Worm (Caenorhabditis elegans) whole organism, L1 larva: ENCODE measurements around the gene srh-24.

Experiments used
- C34B4.2 ChIP-seq: sonication (generic microtip); optimal IDR thresholded peaks from 2 replicates; lab custom pipeline; 2017; ENCODE audit warnings: mild to moderate bottlenecking, missing genetic modification characterization, missing compliant biosample characterization
- alr-1 ChIP-seq: fragments of 200-800 bp; sonication (Bioruptor generic); optimal IDR thresholded peaks from 2 replicates; lab custom pipeline; 2018; ENCODE audit warnings: borderline replicate concordance, mild to moderate bottlenecking, missing genetic modification characterization, missing compliant biosample characterization
- aly-2 ChIP-seq: fragments of 150-350 bp; optimal IDR thresholded peaks from 2 replicates; lab custom pipeline; 2014; ENCODE audit warnings: missing biosample characterization, missing genetic modification characterization
- ama-1 ChIP-seq: fragments of 150-350 bp; optimal IDR thresholded peaks from 2 replicates; lab custom pipeline; 2014
- blmp-1 ChIP-seq: fragments of 150-350 bp; optimal IDR thresholded peaks from 2 replicates; lab custom pipeline; 2014; ENCODE audit warnings: missing biosample characterization, missing genetic modification characterization
- ceh-88 ChIP-seq: fragments of 200-800 bp; sonication (Bioruptor generic); IDR thresholded peaks from 2 replicates; pipeline ENCODE4 v1.3.6; 2022; ENCODE audit warnings: missing genetic modification characterization, missing compliant biosample characterization
- ceh-90 ChIP-seq: sonication (generic microtip); optimal IDR thresholded peaks from 2 replicates; lab custom pipeline; 2016; ENCODE audit warnings: missing genetic modification characterization, missing compliant biosample characterization
- dpl-1 ChIP-seq, 3 experiments: fragments of 150-350 bp in 2 of 3; sonication (generic microtip) in 1 of 3; optimal IDR thresholded peaks; 2 replicates each; lab custom pipeline; 2014 to 2017; ENCODE audit warnings: missing biosample characterization in 3 of 3, missing genetic modification characterization in 3 of 3, missing genetic modification reagents in 3 of 3
- efl-1 ChIP-seq, 4 experiments: fragments of 150-350 bp; optimal IDR thresholded peaks in 3 of 4; peaks in 1 of 4; 1 replicate in 1 of 4; 2 replicates in 3 of 4; lab custom pipeline; 2014; ENCODE audit warnings: missing biosample characterization in 2 of 4, missing genetic modification characterization in 2 of 4, missing genetic modification reagents in 2 of 4
- efl-3 ChIP-seq: fragments of 200-800 bp; sonication (Bioruptor generic); optimal IDR thresholded peaks from 2 replicates; lab custom pipeline; 2018; ENCODE audit warnings: mild to moderate bottlenecking, missing genetic modification characterization, missing compliant biosample characterization
- egl-13 ChIP-seq: sonication (generic microtip); optimal IDR thresholded peaks from 2 replicates; lab custom pipeline; 2016; ENCODE audit warnings: missing genotype, missing genetic modification reagents, missing genetic modification characterization, missing compliant biosample characterization
- elt-2 ChIP-seq: sonication (generic microtip); optimal IDR thresholded peaks from 2 replicates; lab custom pipeline; 2016; ENCODE audit warnings: missing genetic modification characterization, mild to moderate bottlenecking, inconsistent platforms, missing compliant biosample characterization, missing genetic modification reagents
- ets-5 ChIP-seq: fragments of 200-800 bp; sonication (Bioruptor generic); IDR thresholded peaks from 2 replicates; pipeline ENCODE4 v1.3.6; 2022; ENCODE audit warnings: missing genetic modification characterization, missing compliant biosample characterization
- fkh-10 ChIP-seq: sonication (generic microtip); optimal IDR thresholded peaks from 2 replicates; lab custom pipeline; 2017; ENCODE audit warnings: missing biosample characterization, missing genetic modification reagents, missing genetic modification characterization
- fkh-8 ChIP-seq: sonication (generic microtip); optimal IDR thresholded peaks from 2 replicates; lab custom pipeline; 2016; ENCODE audit warnings: mild to moderate bottlenecking, missing genetic modification characterization, missing compliant biosample characterization
- irx-1 ChIP-seq: sonication (generic microtip); optimal IDR thresholded peaks from 2 replicates; lab custom pipeline; 2016; ENCODE audit warnings: missing genetic modification characterization, missing compliant biosample characterization
- lin-13 ChIP-seq: fragments of 150-350 bp; optimal IDR thresholded peaks from 2 replicates; lab custom pipeline; 2014; ENCODE audit warnings: missing biosample characterization, missing genetic modification reagents, missing genetic modification characterization
- lin-14 ChIP-seq: fragments of 200-800 bp; sonication (Bioruptor generic); optimal IDR thresholded peaks from 2 replicates; lab custom pipeline; 2018; ENCODE audit warnings: mild to moderate bottlenecking, missing genetic modification characterization, moderate library complexity, missing compliant biosample characterization
- lin-35 ChIP-seq, 2 experiments: fragments of 150-350 bp; optimal IDR thresholded peaks; 2 replicates each; lab custom pipeline; 2014; ENCODE audit warnings: missing biosample characterization in 2 of 2, missing genetic modification characterization in 2 of 2, missing genetic modification reagents in 2 of 2
- lsy-2 ChIP-seq, 2 experiments: fragments of 150-350 bp; optimal IDR thresholded peaks; 2 replicates each; lab custom pipeline; 2014; ENCODE audit warnings: missing biosample characterization in 2 of 2, missing genetic modification characterization in 2 of 2
- mab-9 ChIP-seq: fragments of 200-800 bp; sonication (Bioruptor generic); IDR thresholded peaks from 2 replicates; pipeline ENCODE4 v1.3.6; 2022; ENCODE audit warnings: missing genetic modification reagents, missing genetic modification characterization, missing compliant biosample characterization
- mdl-1 ChIP-seq, 2 experiments: fragments of 150-350 bp; optimal IDR thresholded peaks; 2 replicates each; lab custom pipeline; 2014 to 2017; ENCODE audit warnings: missing biosample characterization in 2 of 2, missing genetic modification characterization in 2 of 2, inconsistent platforms in 1 of 2
- mep-1 ChIP-seq: fragments of 150-350 bp; optimal IDR thresholded peaks from 2 replicates; lab custom pipeline; 2014; ENCODE audit warnings: missing biosample characterization, missing genetic modification characterization
- nhr-11 ChIP-seq: fragments of 150-350 bp; optimal IDR thresholded peaks from 2 replicates; lab custom pipeline; 2014; ENCODE audit warnings: missing biosample characterization, missing genetic modification characterization
- nhr-20 ChIP-seq: sonication (generic microtip); optimal IDR thresholded peaks from 2 replicates; lab custom pipeline; 2016; ENCODE audit warnings: mild to moderate bottlenecking, missing genetic modification characterization, missing compliant biosample characterization
- nhr-237 ChIP-seq: fragments of 150-350 bp; optimal IDR thresholded peaks from 2 replicates; lab custom pipeline; 2014; ENCODE audit warnings: missing biosample characterization, missing genetic modification characterization
- nhr-28 ChIP-seq: fragments of 150-350 bp; optimal IDR thresholded peaks from 2 replicates; lab custom pipeline; 2014; ENCODE audit warnings: missing biosample characterization, missing genetic modification characterization
- nhr-47 ChIP-seq: sonication (generic microtip); optimal IDR thresholded peaks from 2 replicates; lab custom pipeline; 2016; ENCODE audit warnings: mild to moderate bottlenecking, missing genetic modification characterization, moderate library complexity, missing compliant biosample characterization
- nhr-71 ChIP-seq: sonication (generic microtip); optimal IDR thresholded peaks from 2 replicates; lab custom pipeline; 2016; ENCODE audit warnings: mild to moderate bottlenecking, missing genetic modification characterization, moderate library complexity, missing compliant biosample characterization
- nhr-77 ChIP-seq: fragments of 150-350 bp; optimal IDR thresholded peaks from 2 replicates; lab custom pipeline; 2014; ENCODE audit warnings: missing biosample characterization, missing genetic modification characterization
- nhr-84 ChIP-seq: sonication (generic microtip); optimal IDR thresholded peaks from 2 replicates; lab custom pipeline; 2017; ENCODE audit warnings: missing biosample characterization, missing genetic modification characterization
- nhr-85 ChIP-seq: sonication (generic microtip); peaks from one replicate; lab custom pipeline; 2016; ENCODE audit warnings: missing genetic modification characterization, inconsistent platforms, missing compliant biosample characterization
- nhr-90 ChIP-seq: sonication (generic microtip); optimal IDR thresholded peaks from 2 replicates; lab custom pipeline; 2016; ENCODE audit warnings: mild to moderate bottlenecking, missing genetic modification characterization, missing compliant biosample characterization; ENCODE audit not compliant: poor library complexity
- pag-3 ChIP-seq: sonication (generic microtip); optimal IDR thresholded peaks from 2 replicates; lab custom pipeline; 2017; ENCODE audit warnings: missing genetic modification characterization, mild to moderate bottlenecking, missing compliant biosample characterization, antibody characterized with exemption, borderline replicate concordance; ENCODE audit not compliant: insufficient read depth
- rnt-1 ChIP-seq: sonication (generic microtip); optimal IDR thresholded peaks from 2 replicates; lab custom pipeline; 2016; ENCODE audit warnings: mild to moderate bottlenecking, missing genetic modification characterization, moderate library complexity, missing compliant biosample characterization
- skn-1 ChIP-seq: fragments of 150-350 bp; optimal IDR thresholded peaks from 2 replicates; lab custom pipeline; 2014; ENCODE audit warnings: missing biosample characterization, missing genetic modification characterization
- snu-23 ChIP-seq: sonication (generic microtip); optimal IDR thresholded peaks from 2 replicates; lab custom pipeline; 2016; ENCODE audit warnings: missing genetic modification characterization, missing compliant biosample characterization
- sptf-1 ChIP-seq: fragments of 150-350 bp; optimal IDR thresholded peaks from 2 replicates; lab custom pipeline; 2014; ENCODE audit warnings: missing biosample characterization, missing genetic modification characterization
- tbx-2 ChIP-seq: sonication (generic microtip); optimal IDR thresholded peaks from 2 replicates; lab custom pipeline; 2016; ENCODE audit warnings: missing genetic modification characterization, missing compliant biosample characterization
- tlp-1 ChIP-seq: fragments of 150-350 bp; optimal IDR thresholded peaks from 2 replicates; lab custom pipeline; 2014; ENCODE audit warnings: missing biosample characterization, missing genetic modification characterization
- unc-62 ChIP-seq: fragments of 150-350 bp; optimal IDR thresholded peaks from 2 replicates; lab custom pipeline; 2014; ENCODE audit warnings: missing biosample characterization, missing genetic modification reagents, missing genetic modification characterization
- xbp-1 ChIP-seq: sonication (generic microtip); optimal IDR thresholded peaks from 2 replicates; lab custom pipeline; 2016; ENCODE audit warnings: missing genetic modification characterization, missing compliant biosample characterization

Gene srh-24

DNA sequence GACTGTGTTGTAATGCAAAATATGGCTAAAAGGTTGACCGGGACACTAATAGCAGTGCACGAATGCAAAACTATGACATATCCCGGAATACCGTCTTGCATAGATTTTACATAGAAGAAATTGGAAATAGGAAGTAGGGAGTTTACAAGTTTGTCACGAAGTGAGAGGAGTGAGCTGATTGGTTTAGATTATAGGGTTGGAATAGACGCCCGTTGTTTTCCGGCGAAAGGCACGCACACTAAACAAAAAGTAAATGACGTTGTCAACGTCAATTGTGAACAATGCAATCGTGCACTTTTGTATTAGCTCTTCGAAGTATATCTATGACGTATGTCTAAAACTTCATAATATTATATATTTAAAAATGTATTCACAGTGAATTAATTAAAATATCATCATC lies at the start of gene srh-24:
Gene srh-24 (minus strand): TSS at position 101 of the 400 bp plus-strand sequence.
- TF ChIP-seq tbx-2 (tag; lab: Kevin White, UChicago) = no peak
- no peak for TF ChIP-seq sptf-1 (tag; lab: Kevin White, UChicago)
- no peak for TF ChIP-seq lsy-2 (tag; optimal IDR thresholded peaks at IDR 0.05; lab: Kevin White, UChicago)
- TF ChIP-seq elt-2 (tag; lab: Kevin White, UChicago) = no peak
- no peak for TF ChIP-seq irx-1
- no peak for TF ChIP-seq pag-3
- TF ChIP-seq skn-1 (tag; lab: Kevin White, UChicago) = no peak
- no peak for TF ChIP-seq ceh-88 (GFP tag; lab: Robert Waterston, UW)
- no peak for TF ChIP-seq ceh-90 (tag; lab: Kevin White, UChicago)
- no peak for TF ChIP-seq egl-13 (tag; lab: Kevin White, UChicago)
- TF ChIP-seq unc-62 (GFP tag; lab: Kevin White, UChicago) = no peak
- no peak for TF ChIP-seq efl-3
- no peak for TF ChIP-seq C34B4.2 (tag; lab: Kevin White, UChicago)
- no peak for TF ChIP-seq fkh-8 (tag; lab: Kevin White, UChicago)
- TF ChIP-seq nhr-71 (tag; lab: Kevin White, UChicago) = no peak
- no peak for TF ChIP-seq nhr-237 (tag; lab: Kevin White, UChicago)
- TF ChIP-seq tlp-1 = no peak
- TF ChIP-seq mdl-1 (tag; optimal IDR thresholded peaks at IDR 0.05; lab: Kevin White, UChicago) = no peak
- TF ChIP-seq nhr-85 (tag; lab: Kevin White, UChicago) = no peak

DNA sequence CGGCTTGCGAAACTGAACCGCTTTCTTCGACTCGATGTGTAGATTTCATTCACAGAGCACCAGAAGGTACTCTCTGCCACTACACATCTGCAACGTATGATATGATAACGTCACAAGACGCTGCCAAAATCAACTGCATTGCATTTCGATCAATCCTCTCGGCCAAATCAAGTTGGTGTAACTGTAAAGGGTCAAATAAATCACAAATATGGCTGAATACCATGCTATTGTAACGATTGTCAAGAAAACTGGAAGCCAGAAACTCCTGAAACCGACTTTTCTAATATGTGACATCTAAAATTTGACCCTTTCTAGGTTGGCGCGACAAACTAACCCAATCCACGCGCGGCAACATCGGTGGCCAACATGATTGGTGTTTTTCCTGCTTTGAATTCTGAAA lies 49.2 kb upstream of the srh-24 start:
- TF ChIP-seq fkh-8 (tag; lab: Kevin White, UChicago) (no peak), aly-2 (no peak), nhr-28 (tag; lab: Kevin White, UChicago) (no peak), snu-23 (GFP tag; lab: Kevin White, UChicago) (no peak), egl-13 (tag; lab: Kevin White, UChicago) (no peak), nhr-11 (tag; lab: Kevin White, UChicago) (no peak), alr-1 (tag; lab: Kevin White, UChicago) (peak; percentile 97), elt-2 (tag; lab: Kevin White, UChicago) (no peak), rnt-1 (tag; lab: Kevin White, UChicago) (no peak)

- peak; percentile 30 for TF ChIP-seq snu-23 (GFP tag; lab: Kevin White, UChicago)
- TF ChIP-seq xbp-1 (tag; lab: Kevin White, UChicago) = no peak
- peak in 1 of 2 experiments; percentile 13 for TF ChIP-seq lin-35 (GFP tag; optimal IDR thresholded peaks at IDR 0.05; lab: Kevin White, UChicago)
- no peak for TF ChIP-seq nhr-47 (tag; lab: Kevin White, UChicago)
- TF ChIP-seq nhr-71 (tag; lab: Kevin White, UChicago) = peak; percentile 39
- TF ChIP-seq mab-9 (GFP tag; lab: Robert Waterston, UW) = peak; percentile 36; the same call in 1 of the 2 replicates
- TF ChIP-seq ama-1 (lab: Kevin White, UChicago) = no peak
- peak; percentile 33 for TF ChIP-seq nhr-20 (tag; lab: Kevin White, UChicago)
- no peak for TF ChIP-seq dpl-1 (GFP tag; optimal IDR thresholded peaks at IDR 0.05; lab: Kevin White, UChicago)
- peak; percentile 20 for TF ChIP-seq nhr-90 (tag; lab: Kevin White, UChicago)
- no peak for TF ChIP-seq irx-1
- peak; percentile 17 for TF ChIP-seq lin-13 (GFP tag; lab: Kevin White, UChicago)
- TF ChIP-seq blmp-1 (tag; lab: Kevin White, UChicago) = peak; percentile 34
- TF ChIP-seq lin-14 = peak; percentile 42
- TF ChIP-seq nhr-84 (tag; lab: Kevin White, UChicago) = no peak
- TF ChIP-seq mep-1 (tag; lab: Kevin White, UChicago) = peak; percentile 41
- no peak for TF ChIP-seq fkh-10 (GFP tag; lab: Kevin White, UChicago)
- TF ChIP-seq efl-1 (optimal IDR thresholded peaks at IDR 0.05; lab: Kevin White, UChicago) = peak; percentile 4 to 9
- TF ChIP-seq efl-1 (GFP tag; optimal IDR thresholded peaks at IDR 0.05 in 1 of 2; lab: Kevin White, UChicago) = peak in 1 of 2 experiments; percentile 54
- no peak for TF ChIP-seq ets-5
- peak; percentile 5 for TF ChIP-seq nhr-77 (tag; lab: Kevin White, UChicago)
- peak; percentile 7 to 33 for TF ChIP-seq lsy-2 (tag; optimal IDR thresholded peaks at IDR 0.05; lab: Kevin White, UChicago)
- TF ChIP-seq unc-62 (GFP tag; lab: Kevin White, UChicago) = no peak
- TF ChIP-seq, all 84 proteins: peak for 13
Observed at ce11 chrV:14008353-14008859, 47.6 kb upstream of the srh-24 start.
